Fruit fly (Drosophila melanogaster) whole organism, prepupa: ENCODE measurements around the gene CG10725.

Experiments
- Blimp-1 ChIP-seq: fragments of 200-800 bp; sonication (Bioruptor generic); optimal IDR thresholded peaks from 3 replicates; lab custom pipeline; 2017; ENCODE audit warnings: missing biosample characterization, missing genetic modification characterization, mild to moderate bottlenecking, moderate library complexity, missing genetic modification reagents
- CG10631 ChIP-seq: fragments of 200-800 bp; sonication (Bioruptor generic); optimal IDR thresholded peaks from 2 replicates; lab custom pipeline; 2016; ENCODE audit warnings: missing biosample characterization, missing genetic modification characterization
- CG10669 ChIP-seq: fragments of 200-800 bp; sonication (Bioruptor generic); optimal IDR thresholded peaks from 3 replicates; lab custom pipeline; 2018; ENCODE audit warnings: missing biosample characterization, mild to moderate bottlenecking, missing genetic modification characterization, moderate library complexity
- CG11294 ChIP-seq: fragments of 200-800 bp; sonication (Bioruptor generic); IDR thresholded peaks from 2 replicates; pipeline ENCODE4 v1.3.6; 2022; ENCODE audit warnings: missing biosample characterization, missing genetic modification characterization
- CG11762 ChIP-seq: fragments of 200-800 bp; sonication (Bioruptor generic); optimal IDR thresholded peaks from 3 replicates; lab custom pipeline; 2016; ENCODE audit warnings: missing biosample characterization, missing genetic modification characterization; ENCODE audit not compliant: insufficient read depth
- CG11902 ChIP-seq: fragments of 200-800 bp; sonication (Bioruptor generic); optimal IDR thresholded peaks from 3 replicates; lab custom pipeline; 2016; ENCODE audit warnings: missing biosample characterization, missing genetic modification characterization
- CG15336 ChIP-seq: fragments of 200-800 bp; sonication (Bioruptor generic); IDR thresholded peaks from 2 replicates; pipeline ENCODE4 v1.3.6; 2022; ENCODE audit warnings: missing biosample characterization, missing genetic modification characterization
- CG1621 ChIP-seq: fragments of 200-800 bp; sonication (Bioruptor generic); optimal IDR thresholded peaks from 3 replicates; lab custom pipeline; 2018; ENCODE audit warnings: missing biosample characterization, mild to moderate bottlenecking, missing genetic modification characterization
- CG16779 ChIP-seq: fragments of 200-800 bp; sonication (Bioruptor generic); optimal IDR thresholded peaks from 3 replicates; lab custom pipeline; 2017; ENCODE audit warnings: missing biosample characterization, mild to moderate bottlenecking, missing genetic modification characterization
- CG3032 ChIP-seq: fragments of 200-800 bp; optimal IDR thresholded peaks from 2 replicates; lab custom pipeline; 2019; ENCODE audit warnings: missing biosample characterization, mild to moderate bottlenecking, missing genetic modification characterization, moderate library complexity
- CG31627 ChIP-seq: fragments of 200-800 bp; sonication (Bioruptor generic); optimal IDR thresholded peaks from 3 replicates; lab custom pipeline; 2016; ENCODE audit warnings: missing biosample characterization, missing genetic modification characterization
- CG32006 ChIP-seq: fragments of 200-800 bp; sonication (Bioruptor generic); optimal IDR thresholded peaks from 3 replicates; lab custom pipeline; 2017; ENCODE audit warnings: missing biosample characterization, mild to moderate bottlenecking, missing genetic modification characterization
- CG3919 ChIP-seq: fragments of 200-800 bp; sonication (Bioruptor generic); optimal IDR thresholded peaks from 3 replicates; lab custom pipeline; 2016; ENCODE audit warnings: missing biosample characterization, missing genetic modification characterization
- CG4318 ChIP-seq: fragments of 200-800 bp; sonication (Bioruptor generic); optimal IDR thresholded peaks from 3 replicates; lab custom pipeline; 2017; ENCODE audit warnings: missing biosample characterization, mild to moderate bottlenecking, missing genetic modification characterization
- CG6163 ChIP-seq: fragments of 200-800 bp; sonication (Bioruptor generic); IDR thresholded peaks from 3 replicates; pipeline ENCODE4 v1.3.6; 2022; ENCODE audit warnings: missing biosample characterization, missing genetic modification characterization
- CG6792 ChIP-seq: fragments of 200-800 bp; sonication (Bioruptor generic); optimal IDR thresholded peaks from 3 replicates; lab custom pipeline; 2016; ENCODE audit warnings: missing biosample characterization, missing genetic modification characterization
- CG7368 ChIP-seq: fragments of 200-800 bp; sonication (Bioruptor generic); optimal IDR thresholded peaks from 3 replicates; lab custom pipeline; 2016; ENCODE audit warnings: missing biosample characterization, missing genetic modification characterization
- CG8119 ChIP-seq: fragments of 200-800 bp; sonication (Bioruptor generic); IDR thresholded peaks from 3 replicates; pipeline ENCODE4 v1.3.6; 2022; ENCODE audit warnings: missing biosample characterization, missing genetic modification characterization
- CG9139 ChIP-seq: fragments of 200-800 bp; sonication (Bioruptor generic); optimal IDR thresholded peaks from 3 replicates; lab custom pipeline; 2017; ENCODE audit warnings: missing biosample characterization, mild to moderate bottlenecking, missing genetic modification characterization
- Eip75B ChIP-seq: fragments of 200-800 bp; sonication (Bioruptor generic); optimal IDR thresholded peaks from 3 replicates; lab custom pipeline; 2016; ENCODE audit warnings: missing biosample characterization, missing genetic modification characterization
- Eip93F ChIP-seq: fragments of 200-800 bp; sonication (Bioruptor generic); optimal IDR thresholded peaks from 2 replicates; lab custom pipeline; 2016; ENCODE audit warnings: missing biosample characterization, mild to moderate bottlenecking, missing genetic modification characterization
- Ets21C ChIP-seq: fragments of 200-800 bp; sonication (Bioruptor generic); optimal IDR thresholded peaks from 3 replicates; lab custom pipeline; 2016; ENCODE audit warnings: missing biosample characterization, missing genetic modification characterization
- Gug ChIP-seq: fragments of 200-800 bp; sonication (Bioruptor generic); IDR thresholded peaks from 2 replicates; pipeline ENCODE4 v1.3.6; 2022; ENCODE audit warnings: missing biosample characterization, missing genetic modification characterization
- Hr38 ChIP-seq: sonication (Bioruptor generic); optimal IDR thresholded peaks from 2 replicates; lab custom pipeline; 2016; ENCODE audit warnings: missing biosample characterization, missing genetic modification characterization
- Hr39 ChIP-seq: fragments of 200-800 bp; sonication (Bioruptor generic); optimal IDR thresholded peaks from 2 replicates; lab custom pipeline; 2016; ENCODE audit warnings: missing biosample characterization, missing genetic modification characterization
- Hr4 ChIP-seq: fragments of 200-800 bp; sonication (Bioruptor generic); optimal IDR thresholded peaks from 3 replicates; lab custom pipeline; 2016; ENCODE audit warnings: missing biosample characterization, missing genetic modification characterization
- Lpt ChIP-seq: fragments of 200-800 bp; sonication (Bioruptor generic); optimal IDR thresholded peaks from 3 replicates; lab custom pipeline; 2016; ENCODE audit warnings: missing biosample characterization, missing genetic modification characterization
- Met ChIP-seq: fragments of 200-800 bp; sonication (Bioruptor generic); optimal IDR thresholded peaks from 3 replicates; lab custom pipeline; 2016; ENCODE audit warnings: missing biosample characterization, missing genetic modification characterization
- Sox102F ChIP-seq: fragments of 200-800 bp; sonication (Bioruptor generic); optimal IDR thresholded peaks from 2 replicates; lab custom pipeline; 2016; ENCODE audit warnings: missing biosample characterization, mild to moderate bottlenecking, missing genetic modification characterization
- Sox14 ChIP-seq: fragments of 200-800 bp; sonication (Bioruptor generic); optimal IDR thresholded peaks from 3 replicates; lab custom pipeline; 2016; ENCODE audit warnings: missing biosample characterization, missing genetic modification characterization
- achi ChIP-seq: fragments of 200-800 bp; sonication (Bioruptor generic); optimal IDR thresholded peaks from 3 replicates; lab custom pipeline; 2016; ENCODE audit warnings: missing biosample characterization, missing genetic modification characterization
- acj6 ChIP-seq: fragments of 200-800 bp; sonication (Bioruptor generic); optimal IDR thresholded peaks from 3 replicates; lab custom pipeline; 2016; ENCODE audit warnings: missing biosample characterization, missing genetic modification characterization
- cyc ChIP-seq: fragments of 200-800 bp; sonication (Bioruptor generic); optimal IDR thresholded peaks from 3 replicates; lab custom pipeline; 2016; ENCODE audit warnings: missing biosample characterization, missing genetic modification characterization
- dac ChIP-seq: fragments of 200-800 bp; sonication (Bioruptor generic); optimal IDR thresholded peaks from 2 replicates; lab custom pipeline; 2017; ENCODE audit warnings: missing biosample characterization, mild to moderate bottlenecking, missing genetic modification characterization
- dsx ChIP-seq: fragments of 200-800 bp; optimal IDR thresholded peaks from 3 replicates; lab custom pipeline; 2019; ENCODE audit warnings: missing biosample characterization, mild to moderate bottlenecking, missing genetic modification characterization, moderate library complexity; ENCODE audit not compliant: poor library complexity, severe bottlenecking
- eg ChIP-seq: fragments of 200-800 bp; sonication (Bioruptor generic); IDR thresholded peaks from 3 replicates; pipeline ENCODE4 v1.3.6; 2022; ENCODE audit warnings: missing biosample characterization, missing genetic modification characterization
- esn ChIP-seq: fragments of 200-800 bp; sonication (Bioruptor generic); optimal IDR thresholded peaks from 2 replicates; lab custom pipeline; 2016; ENCODE audit warnings: missing biosample characterization, mild to moderate bottlenecking, missing genetic modification characterization, moderate library complexity
- fd59A ChIP-seq: fragments of 200-800 bp; sonication (Bioruptor generic); optimal IDR thresholded peaks from 2 replicates; lab custom pipeline; 2017; ENCODE audit warnings: missing biosample characterization, mild to moderate bottlenecking, missing genetic modification characterization, missing genetic modification reagents
- fd85E ChIP-seq: fragments of 200-800 bp; sonication (Bioruptor generic); optimal IDR thresholded peaks from 3 replicates; lab custom pipeline; 2016; ENCODE audit warnings: missing biosample characterization, missing genetic modification characterization
- fkh ChIP-seq: fragments of 200-800 bp; sonication (Bioruptor generic); optimal IDR thresholded peaks from 3 replicates; lab custom pipeline; 2017; ENCODE audit warnings: missing biosample characterization, mild to moderate bottlenecking, missing genetic modification characterization, moderate library complexity
- lz ChIP-seq: fragments of 200-800 bp; sonication (Bioruptor generic); optimal IDR thresholded peaks from 3 replicates; lab custom pipeline; 2016; ENCODE audit warnings: missing biosample characterization, missing genetic modification characterization
- net ChIP-seq: fragments of 200-800 bp; sonication (Bioruptor generic); optimal IDR thresholded peaks from 3 replicates; lab custom pipeline; 2016; ENCODE audit warnings: missing biosample characterization, missing genetic modification characterization
- pdm3 ChIP-seq: fragments of 200-800 bp; sonication (Bioruptor generic); optimal IDR thresholded peaks from 3 replicates; lab custom pipeline; 2016; ENCODE audit warnings: missing biosample characterization, missing genetic modification characterization
- spab ChIP-seq: fragments of 200-800 bp; sonication (Bioruptor generic); optimal IDR thresholded peaks from 2 replicates; lab custom pipeline; 2017; ENCODE audit warnings: missing biosample characterization, mild to moderate bottlenecking, missing genetic modification characterization, missing genetic modification reagents
- ss ChIP-seq, 2 experiments: fragments of 200-800 bp; sonication (Bioruptor generic); optimal IDR thresholded peaks; 2 replicates in 1 of 2; 3 replicates in 1 of 2; lab custom pipeline; 2017 to 2018; ENCODE audit warnings: mild to moderate bottlenecking in 2 of 2, missing biosample characterization in 2 of 2, missing genetic modification characterization in 2 of 2, moderate library complexity in 1 of 2
- topi ChIP-seq: fragments of 200-800 bp; sonication (Bioruptor generic); optimal IDR thresholded peaks from 3 replicates; lab custom pipeline; 2016; ENCODE audit warnings: missing biosample characterization, missing genetic modification characterization
- vri ChIP-seq: fragments of 200-800 bp; sonication (Bioruptor generic); optimal IDR thresholded peaks from 3 replicates; lab custom pipeline; 2016; ENCODE audit warnings: missing biosample characterization, mild to moderate bottlenecking, missing genetic modification characterization

Gene CG10725

dm6 chr3L:13406873-13407272, 30.9 kb upstream of the CG10725 start (continued):
- TF ChIP-seq pdm3 (peak; percentile 52), CG4318 (GFP tag; lab: Kevin White, UChicago) (no peak), Gug (GFP tag; lab: Robert Waterston, UW) (no peak), CG8119 (GFP tag; lab: Robert Waterston, UW) (no peak), CG10631 (peak; percentile 56), CG15336 (GFP tag; lab: Robert Waterston, UW) (no peak), fkh (GFP tag; lab: Kevin White, UChicago) (no peak), CG1621 (peak; percentile 2), dsx (GFP tag; lab: Kevin White, UChicago) (peak; percentile 22), Sox102F (peak; percentile 21), topi (GFP tag; lab: Kevin White, UChicago) (peak; percentile 36), CG31627 (peak; percentile 29), cyc (GFP tag; lab: Kevin White, UChicago) (peak; percentile 34)

- peak; percentile 66 for TF ChIP-seq CG31627
- TF ChIP-seq CG11902: peak; percentile 34
- TF ChIP-seq CG7368 (GFP tag; lab: Kevin White, UChicago): no peak
- peak; percentile 25 for TF ChIP-seq CG10669 (GFP tag; lab: Kevin White, UChicago)
- TF ChIP-seq spab (GFP tag; lab: Kevin White, UChicago): peak; percentile 44
- TF ChIP-seq Met: peak; percentile 62
- peak; percentile 29 for TF ChIP-seq acj6 (GFP tag; lab: Kevin White, UChicago)
- TF ChIP-seq CG9139 (GFP tag; lab: Kevin White, UChicago): no peak
- TF ChIP-seq CG6792 (GFP tag; lab: Kevin White, UChicago): peak; percentile 36
- peak; percentile 67 for TF ChIP-seq topi (GFP tag; lab: Kevin White, UChicago)
- no peak for TF ChIP-seq eg
- TF ChIP-seq net: peak; percentile 17
- peak; percentile 49 for TF ChIP-seq Eip75B (GFP tag; lab: Kevin White, UChicago)
- peak; percentile 43 for TF ChIP-seq CG3032 (tag; lab: Kevin White, UChicago)
- peak; percentile 50 for TF ChIP-seq lz (GFP tag; lab: Kevin White, UChicago)
- TF ChIP-seq CG15336 (GFP tag; lab: Robert Waterston, UW): no peak
- TF ChIP-seq CG4318 (GFP tag; lab: Kevin White, UChicago): no peak
- TF ChIP-seq Ets21C (GFP tag; lab: Kevin White, UChicago): peak; percentile 14
- TF ChIP-seq ss (GFP tag; optimal IDR thresholded peaks at IDR 0.05; lab: Kevin White, UChicago): peak; percentile 39 to 66
- peak; percentile 47 for TF ChIP-seq Sox102F
- no peak for TF ChIP-seq dac
- no peak for TF ChIP-seq CG8119 (GFP tag; lab: Robert Waterston, UW)
- TF ChIP-seq pdm3: peak; percentile 43
- peak; percentile 22 for TF ChIP-seq fd59A (GFP tag; lab: Kevin White, UChicago)
- TF ChIP-seq Hr4 (GFP tag; lab: Kevin White, UChicago): no peak
- peak; percentile 15 for TF ChIP-seq achi
- TF ChIP-seq esn (GFP tag; lab: Kevin White, UChicago): peak; percentile 82
- TF ChIP-seq CG32006 (GFP tag; lab: Kevin White, UChicago): no peak
- TF ChIP-seq dsx (GFP tag; lab: Kevin White, UChicago): no peak
- no peak for TF ChIP-seq fd85E (GFP tag; lab: Kevin White, UChicago)
- TF ChIP-seq Blimp-1 (GFP tag; lab: Kevin White, UChicago): peak; percentile 94
- TF ChIP-seq Lpt (GFP tag; lab: Kevin White, UChicago): no peak
- TF ChIP-seq CG6163 (GFP tag; lab: Robert Waterston, UW): no peak
- no peak for TF ChIP-seq CG16779
- TF ChIP-seq Sox14: peak; percentile 35
- no peak for TF ChIP-seq CG11762 (GFP tag; lab: Kevin White, UChicago)
- TF ChIP-seq Eip93F (GFP tag; lab: Kevin White, UChicago): no peak
- peak; percentile 50 for TF ChIP-seq CG3919 (GFP tag; lab: Kevin White, UChicago)
- TF ChIP-seq CG1621: no peak
- TF ChIP-seq CG11294 (GFP tag; lab: Robert Waterston, UW): no peak
- no peak for TF ChIP-seq Hr38 (GFP tag; lab: Kevin White, UChicago)
- TF ChIP-seq vri (GFP tag; lab: Kevin White, UChicago): no peak
- TF ChIP-seq Hr39: peak; percentile 50
Measured at dm6 chr3L:13409809-13410521, 27.8 kb upstream of the CG10725 start.
